Worm (Caenorhabditis elegans) whole organism, young adult: ENCODE measurements around the gene CD4.1.

Source experiments
- F33H1.4 ChIP-seq: fragments of 200-800 bp; sonication (Bioruptor generic); IDR thresholded peaks from 2 replicates; pipeline ENCODE4 v1.3.6; 2022; ENCODE audit warnings: missing genetic modification reagents, missing genetic modification characterization, missing compliant biosample characterization
- K11D2.4 ChIP-seq: fragments of 200-800 bp; sonication (Bioruptor generic); IDR thresholded peaks from 2 replicates; pipeline ENCODE4 v1.3.6; 2022; ENCODE audit warnings: missing genetic modification reagents, missing genetic modification characterization, missing compliant biosample characterization
- Y56A3A.18 ChIP-seq: fragments of 200-800 bp; sonication (Bioruptor generic); IDR thresholded peaks from 2 replicates; pipeline ENCODE4 v1.3.6; 2022; ENCODE audit warnings: missing genetic modification reagents, missing genetic modification characterization, missing compliant biosample characterization
- aptf-3 ChIP-seq: fragments of 200-800 bp; sonication (Bioruptor generic); IDR thresholded peaks from 2 replicates; pipeline ENCODE4 v1.3.6; 2022; ENCODE audit warnings: missing genetic modification characterization, missing compliant biosample characterization
- attf-6 ChIP-seq: fragments of 200-800 bp; sonication (Bioruptor generic); IDR thresholded peaks from 2 replicates; pipeline ENCODE4 v1.3.6; 2022; ENCODE audit warnings: missing genetic modification reagents, missing genetic modification characterization, missing compliant biosample characterization
- bed-1 ChIP-seq: fragments of 200-800 bp; sonication (Bioruptor generic); IDR thresholded peaks from 2 replicates; pipeline ENCODE4 v1.3.6; 2022; ENCODE audit warnings: missing genetic modification reagents, missing genetic modification characterization, missing compliant biosample characterization
- ccch-3 ChIP-seq: fragments of 200-800 bp; sonication (Bioruptor generic); optimal IDR thresholded peaks from 2 replicates; lab custom pipeline; 2018; ENCODE audit warnings: mild to moderate bottlenecking, missing genetic modification characterization, missing compliant biosample characterization
- cebp-1 ChIP-seq, 2 experiments: fragments of 200-800 bp in 1 of 2; sonication (Bioruptor generic) in 1 of 2; sonication (generic microtip) in 1 of 2; IDR thresholded peaks in 1 of 2; optimal IDR thresholded peaks in 1 of 2; 2 replicates each; pipeline versions ENCODE4 v1.3.6 to Lab custom; 2017 to 2022; ENCODE audit warnings: missing compliant biosample characterization in 2 of 2, missing genetic modification characterization in 2 of 2, mild to moderate bottlenecking in 1 of 2, missing genetic modification reagents in 1 of 2, moderate library complexity in 1 of 2
- ceh-27 ChIP-seq: fragments of 200-800 bp; sonication (Bioruptor generic); optimal IDR thresholded peaks from 2 replicates; lab custom pipeline; 2018; ENCODE audit warnings: mild to moderate bottlenecking, missing genetic modification characterization, moderate library complexity, missing compliant biosample characterization
- ceh-91 ChIP-seq: fragments of 200-800 bp; sonication (Bioruptor generic); IDR thresholded peaks from 2 replicates; pipeline ENCODE4 v1.3.6; 2022; ENCODE audit warnings: missing genetic modification reagents, missing genetic modification characterization, missing compliant biosample characterization
- die-1 ChIP-seq: sonication (generic microtip); optimal IDR thresholded peaks from 2 replicates; lab custom pipeline; 2016; ENCODE audit warnings: missing genotype, mild to moderate bottlenecking, missing genetic modification characterization, missing compliant biosample characterization
- dpl-1 ChIP-seq: fragments of 150-350 bp; optimal IDR thresholded peaks from 2 replicates; lab custom pipeline; 2014; ENCODE audit warnings: missing biosample characterization, missing genetic modification reagents, missing genetic modification characterization
- efl-1 ChIP-seq: fragments of 150-350 bp; optimal IDR thresholded peaks from 2 replicates; lab custom pipeline; 2014; ENCODE audit warnings: missing biosample characterization, missing genetic modification reagents, missing genetic modification characterization
- egl-44 ChIP-seq: fragments of 200-800 bp; sonication (Bioruptor generic); IDR thresholded peaks from 2 replicates; pipeline ENCODE4 v1.3.6; 2022; ENCODE audit warnings: missing genetic modification reagents, missing genetic modification characterization, missing compliant biosample characterization
- egrh-3 ChIP-seq: fragments of 200-800 bp; sonication (Bioruptor generic); IDR thresholded peaks from 2 replicates; pipeline ENCODE4 v1.3.6; 2022; ENCODE audit warnings: missing genetic modification reagents, missing genetic modification characterization, missing compliant biosample characterization
- him-1 ChIP-seq: sonication (generic microtip); optimal IDR thresholded peaks from 2 replicates; lab custom pipeline; 2016; ENCODE audit warnings: missing genotype, missing genetic modification reagents, missing genetic modification characterization, missing compliant biosample characterization
- hlh-26 ChIP-seq: fragments of 200-800 bp; sonication (Bioruptor generic); conservative IDR thresholded peaks from 2 replicates; pipeline ENCODE4 v1.3.6; 2022; ENCODE audit warnings: missing genetic modification reagents, missing genetic modification characterization, missing compliant biosample characterization
- hmg-1.2 ChIP-seq: fragments of 200-800 bp; sonication (Bioruptor generic); IDR thresholded peaks from 2 replicates; pipeline ENCODE4 v1.3.6; 2022; ENCODE audit warnings: missing genetic modification reagents, missing genetic modification characterization, missing compliant biosample characterization
- let-526 ChIP-seq: fragments of 200-800 bp; sonication (Bioruptor generic); IDR thresholded peaks from 2 replicates; pipeline ENCODE4 v1.3.6; 2022; ENCODE audit warnings: missing genetic modification reagents, missing genetic modification characterization, missing compliant biosample characterization
- lin-35 ChIP-seq, 3 experiments: fragments of 150-350 bp in 2 of 3; sonication (generic microtip) in 1 of 3; optimal IDR thresholded peaks; 2 replicates each; lab custom pipeline; 2014 to 2018; ENCODE audit warnings: missing biosample characterization in 3 of 3, missing genetic modification characterization in 3 of 3, missing genetic modification reagents in 3 of 3
- lin-54 ChIP-seq: fragments of 200-800 bp; sonication (Bioruptor generic); optimal IDR thresholded peaks from 2 replicates; lab custom pipeline; 2018; ENCODE audit warnings: mild to moderate bottlenecking, missing genetic modification characterization, missing compliant biosample characterization
- lir-1 ChIP-seq: fragments of 200-800 bp; sonication (Bioruptor generic); conservative IDR thresholded peaks from 2 replicates; pipeline ENCODE4 v1.3.6; 2022; ENCODE audit warnings: missing genetic modification reagents, missing genetic modification characterization, missing compliant biosample characterization
- madf-10 ChIP-seq: sonication (generic microtip); optimal IDR thresholded peaks from 2 replicates; lab custom pipeline; 2016; ENCODE audit warnings: mild to moderate bottlenecking, missing genetic modification characterization, missing compliant biosample characterization
- madf-6 ChIP-seq: fragments of 200-800 bp; sonication (Bioruptor generic); IDR thresholded peaks from 2 replicates; pipeline ENCODE4 v1.3.6; 2022; ENCODE audit warnings: missing genetic modification reagents, missing genetic modification characterization, missing compliant biosample characterization
- mcd-1 ChIP-seq: fragments of 200-800 bp; sonication (Bioruptor generic); IDR thresholded peaks from 2 replicates; pipeline ENCODE4 v1.3.6; 2022; ENCODE audit warnings: missing genetic modification reagents, missing genetic modification characterization, missing compliant biosample characterization
- mxl-1 ChIP-seq: sonication (generic microtip); optimal IDR thresholded peaks from 2 replicates; lab custom pipeline; 2016; ENCODE audit warnings: missing genetic modification characterization, missing compliant biosample characterization
- pbrm-1 ChIP-seq: fragments of 200-800 bp; sonication (Bioruptor generic); IDR thresholded peaks from 2 replicates; pipeline ENCODE4 v1.3.6; 2022; ENCODE audit warnings: missing genetic modification reagents, missing genetic modification characterization, missing compliant biosample characterization
- pha-4 ChIP-seq: fragments of 150-350 bp; sonication (generic microtip); optimal IDR thresholded peaks from 2 replicates; lab custom pipeline; 2014; ENCODE audit warnings: missing biosample characterization, missing genetic modification reagents, missing genetic modification characterization
- rcor-1 ChIP-seq: fragments of 200-800 bp; sonication (Bioruptor generic); IDR thresholded peaks from 2 replicates; pipeline ENCODE4 v1.3.6; 2022; ENCODE audit warnings: missing genetic modification reagents, missing genetic modification characterization, missing compliant biosample characterization
- rpc-1 ChIP-seq, 2 experiments: fragments of 150-350 bp in 1 of 2; sonication (generic microtip) in 1 of 2; optimal IDR thresholded peaks; 2 replicates each; lab custom pipeline; 2014 to 2018; ENCODE audit warnings: missing biosample characterization in 1 of 2, missing genetic modification characterization in 1 of 2, missing genetic modification reagents in 1 of 2, missing genotype in 1 of 2
- snpc-1.1 ChIP-seq: sonication (generic microtip); optimal IDR thresholded peaks from 2 replicates; lab custom pipeline; 2017; ENCODE audit warnings: missing genetic modification characterization, mild to moderate bottlenecking, missing compliant biosample characterization, antibody characterized with exemption, moderate library complexity, missing genotype, missing genetic modification reagents; ENCODE audit not compliant: insufficient read depth
- snpc-3.4 ChIP-seq: sonication (generic microtip); optimal IDR thresholded peaks from 2 replicates; lab custom pipeline; 2017; ENCODE audit warnings: missing genetic modification characterization, mild to moderate bottlenecking, missing compliant biosample characterization, antibody characterized with exemption, moderate library complexity, missing genotype, missing genetic modification reagents
- snpc-4 ChIP-seq, 5 experiments: fragments of 150-350 bp in 1 of 5; sonication (generic microtip) in 4 of 5; optimal IDR thresholded peaks; 2 replicates each; lab custom pipeline; 2014 to 2018; ENCODE audit warnings: missing genetic modification characterization in 5 of 5, missing biosample characterization in 3 of 5, antibody characterized with exemption in 2 of 5, mild to moderate bottlenecking in 2 of 5, missing compliant biosample characterization in 2 of 5, missing genotype in 2 of 5, moderate library complexity in 2 of 5, missing genetic modification reagents in 1 of 5
- unc-130 ChIP-seq: sonication (generic microtip); optimal IDR thresholded peaks from 2 replicates; lab custom pipeline; 2016; ENCODE audit warnings: missing genetic modification reagents, missing genetic modification characterization, missing compliant biosample characterization
- xnd-1 ChIP-seq: sonication (generic microtip); optimal IDR thresholded peaks from 2 replicates; lab custom pipeline; 2016; ENCODE audit warnings: missing genotype, missing genetic modification reagents, missing genetic modification characterization, missing compliant biosample characterization
- ztf-18 ChIP-seq: sonication (generic microtip); optimal IDR thresholded peaks from 2 replicates; lab custom pipeline; 2016; ENCODE audit warnings: missing genotype, mild to moderate bottlenecking, missing genetic modification characterization, missing compliant biosample characterization
- ztf-26 ChIP-seq: sonication (generic microtip); optimal IDR thresholded peaks from 2 replicates; lab custom pipeline; 2017; ENCODE audit warnings: missing genetic modification characterization, missing compliant biosample characterization
- ztf-28 ChIP-seq: fragments of 200-800 bp; sonication (Bioruptor generic); IDR thresholded peaks from 2 replicates; pipeline ENCODE4 v1.3.6; 2022; ENCODE audit warnings: missing genetic modification reagents, missing genetic modification characterization, missing compliant biosample characterization
- ztf-6 ChIP-seq: fragments of 200-800 bp; sonication (Bioruptor generic); IDR thresholded peaks from 2 replicates; pipeline ENCODE4 v1.3.6; 2022; ENCODE audit warnings: missing genetic modification reagents, missing genetic modification characterization, missing compliant biosample characterization

CD4.1 gene

ce11 chrV:5596391-5597030 is 9.8 kb upstream of the CD4.1 start, which contains the start of gene zhit-1:
TSS of gene zhit-1 (minus strand) at chrV:5596551.
- TF ChIP-seq lin-54 (GFP tag; lab: Kevin White, UChicago) (peak; percentile 90), him-1 (tag; lab: Kevin White, UChicago) (peak; percentile 25), lin-35 (GFP tag; optimal IDR thresholded peaks at IDR 0.05; lab: Kevin White, UChicago) (peak in 2 of 3 experiments; percentile 60 to 73), dpl-1 (peak; percentile 65), unc-130 (GFP tag; lab: Kevin White, UChicago) (no peak), rpc-1 (optimal IDR thresholded peaks at IDR 0.05; lab: Kevin White, UChicago) (no peak), rpc-1 (tag; optimal IDR thresholded peaks at IDR 0.05; lab: Kevin White, UChicago) (no peak), hmg-1.2 (GFP tag; lab: Robert Waterston, UW) (0 out of 2 replicates have a peak, but pooled peaks have one; percentile 20), egl-44 (no peak), K11D2.4 (no peak), snpc-4 (GFP tag; optimal IDR thresholded peaks at IDR 0.05; lab: Kevin White, UChicago) (peak; percentile 8), snpc-4 (tag; optimal IDR thresholded peaks at IDR 0.05; lab: Kevin White, UChicago) (peak; percentile 61 to 73 (median 66)), ztf-28 (GFP tag; lab: Robert Waterston, UW) (no peak), snpc-1.1 (tag; lab: Kevin White, UChicago) (peak; percentile 24), die-1 (tag; lab: Kevin White, UChicago) (no peak), madf-6 (GFP tag; lab: Robert Waterston, UW) (peak; percentile 37), pha-4 (tag; lab: Kevin White, UChicago) (no peak), bed-1 (GFP tag; lab: Robert Waterston, UW) (no peak), mcd-1 (peak; percentile 87), efl-1 (GFP tag; lab: Kevin White, UChicago) (peak; percentile 79), cebp-1 (GFP tag; IDR thresholded peaks at IDR 0.05; lab: Robert Waterston, UW) (no peak), cebp-1 (tag; optimal IDR thresholded peaks at IDR 0.05; lab: Kevin White, UChicago) (no peak), madf-10 (tag; lab: Kevin White, UChicago) (no peak)
- TF ChIP-seq, all 124 proteins: peak for 10

ce11 chrV:5601263-5601662 is 5.1 kb upstream of the CD4.1 start, which contains the start of gene CD4.8:
TSS of gene CD4.8 (minus strand) at chrV:5601363.
- no peak for TF ChIP-seq ztf-18 (tag; lab: Kevin White, UChicago)
- no peak for TF ChIP-seq unc-130 (GFP tag; lab: Kevin White, UChicago)
- TF ChIP-seq mxl-1, result no peak
- no peak for TF ChIP-seq rpc-1 (optimal IDR thresholded peaks at IDR 0.05; lab: Kevin White, UChicago)
- no peak for TF ChIP-seq rpc-1 (tag; optimal IDR thresholded peaks at IDR 0.05; lab: Kevin White, UChicago)
- no peak for TF ChIP-seq egrh-3 (GFP tag; lab: Robert Waterston, UW)
- TF ChIP-seq ztf-6 (GFP tag; lab: Robert Waterston, UW), result no peak
- TF ChIP-seq, all 124 proteins: peak for 0

- TF ChIP-seq snpc-3.4 (tag; lab: Kevin White, UChicago) (peak; percentile 32), snpc-1.1 (tag; lab: Kevin White, UChicago) (peak; percentile 79), snpc-4 (GFP tag; optimal IDR thresholded peaks at IDR 0.05; lab: Kevin White, UChicago) (peak; percentile 77), snpc-4 (tag; optimal IDR thresholded peaks at IDR 0.05; lab: Kevin White, UChicago) (peak in 3 of 4 experiments; percentile 79 to 98 (median 96)), attf-6 (GFP tag; lab: Robert Waterston, UW) (peak; percentile 12; the same call in 1 of the 2 replicates), xnd-1 (tag; lab: Kevin White, UChicago) (peak; percentile 7), mcd-1 (peak; percentile 39), hmg-1.2 (GFP tag; lab: Robert Waterston, UW) (peak; percentile 72), pbrm-1 (GFP tag; lab: Robert Waterston, UW) (0 out of 2 replicates have a peak, but pooled peaks have one; percentile 16)
Measured at ce11 chrV:5602407-5602806, 3.9 kb upstream of the CD4.1 start.

ce11 chrV:5610186-5610585 is 3.8 kb downstream of the CD4.1 start:
- no peak for TF ChIP-seq ztf-26 (tag; lab: Kevin White, UChicago)
- TF ChIP-seq ceh-91 (GFP tag; lab: Robert Waterston, UW), result no peak
- no peak for TF ChIP-seq F33H1.4
- TF ChIP-seq aptf-3 (GFP tag; lab: Robert Waterston, UW), result no peak
- TF ChIP-seq let-526 (GFP tag; lab: Robert Waterston, UW), result no peak
- TF ChIP-seq mxl-1, result no peak
- TF ChIP-seq rcor-1 (GFP tag; lab: Robert Waterston, UW), result no peak
- TF ChIP-seq lir-1 (GFP tag; lab: Robert Waterston, UW), result no peak
- TF ChIP-seq ceh-27 (GFP tag; lab: Kevin White, UChicago), result no peak
- no peak for TF ChIP-seq Y56A3A.18 (GFP tag; lab: Robert Waterston, UW)
- no peak for TF ChIP-seq hlh-26
- no peak for TF ChIP-seq ccch-3
- no peak for TF ChIP-seq lin-54 (GFP tag; lab: Kevin White, UChicago)
